Fruit fly (Drosophila melanogaster): ENCODE data around the gene CG9727.

The CG9727 gene

dm6 chr3R:6457055-6457391 lies 547 bp upstream of the CG9727 start, which contains the start of gene Zif (continued):
- TF ChIP-seq H15 (GFP tag; IDR thresholded peaks at IDR 0.05) (no peak; the same call in 2 of the 3 replicates), bowl (GFP tag; IDR thresholded peaks at IDR 0.05) (no peak), Hand (GFP tag; optimal IDR thresholded peaks at IDR 0.05) (no peak), dimm (GFP tag; IDR thresholded peaks at IDR 0.05) (no peak), CG4360 (GFP tag; IDR thresholded peaks at IDR 0.05) (no peak), Atf6 (GFP tag; IDR thresholded peaks at IDR 0.05) (0 out of 2 replicates have a peak, but pooled peaks have one; percentile 19), CG1792 (GFP tag; optimal IDR thresholded peaks at IDR 0.05) (peak; percentile 30), lmd (GFP tag; IDR thresholded peaks at IDR 0.05) (no peak; the same call in 1 of the 2 replicates), CG18599 (GFP tag; optimal IDR thresholded peaks at IDR 0.05) (no peak), tin (GFP tag; optimal IDR thresholded peaks at IDR 0.05) (peak; percentile 18), CG31224 (GFP tag; IDR thresholded peaks at IDR 0.05) (no peak), prd (optimal IDR thresholded peaks at IDR 0.05) (no peak), prd (GFP tag; IDR thresholded peaks at IDR 0.05) (peak; percentile 32; the same call in 1 of the 3 replicates), Antp (GFP tag; optimal IDR thresholded peaks at IDR 0.05) (peak; percentile 42), Atf3 (GFP tag; optimal IDR thresholded peaks at IDR 0.05) (no peak), Awh (GFP tag; IDR thresholded peaks at IDR 0.05) (no peak), NC2α (GFP tag; optimal IDR thresholded peaks at IDR 0.05) (no peak), Stat92E (GFP tag; optimal IDR thresholded peaks at IDR 0.05) (no peak), CG6654 (GFP tag; optimal IDR thresholded peaks at IDR 0.05) (no peak), CG15269 (tag; optimal IDR thresholded peaks at IDR 0.05) (no peak), TFAM (GFP tag; optimal IDR thresholded peaks at IDR 0.05) (no peak), CG4617 (GFP tag; optimal IDR thresholded peaks at IDR 0.05; ENCODE audit: borderline replicate concordance) (peak; percentile 53), CG14050 (GFP tag; IDR thresholded peaks at IDR 0.05) (peak; percentile 27; the same call in 1 of the 3 replicates), BtbVII (GFP tag; optimal IDR thresholded peaks at IDR 0.05) (no peak), seq (GFP tag; IDR thresholded peaks at IDR 0.05) (no peak), gsb-n (tag; optimal IDR thresholded peaks at IDR 0.05) (no peak), Drgx (GFP tag; IDR thresholded peaks at IDR 0.05) (0 out of 2 replicates have a peak, but pooled peaks have one; percentile 30), dmrt99B (tag; optimal IDR thresholded peaks at IDR 0.05) (no peak), CG18262 (tag; optimal IDR thresholded peaks at IDR 0.05) (no peak), Lim3 (GFP tag; IDR thresholded peaks at IDR 0.05) (no peak), CG17568 (GFP tag; optimal IDR thresholded peaks at IDR 0.05) (no peak), ERR (GFP tag; optimal IDR thresholded peaks at IDR 0.05) (peak; percentile 36), zen2 (GFP tag; IDR thresholded peaks at IDR 0.05; ENCODE audit: partially characterized antibody) (no peak), eyg (GFP tag; optimal IDR thresholded peaks at IDR 0.05) (no peak), pnt (GFP tag; optimal IDR thresholded peaks at IDR 0.05) (no peak), insv (GFP tag; optimal IDR thresholded peaks at IDR 0.05) (no peak), Mrtf (GFP tag; IDR thresholded peaks at IDR 0.05) (0 out of 3 replicates have a peak, but pooled peaks have one; percentile 31), CG14860 (GFP tag; IDR thresholded peaks at IDR 0.05; ENCODE audit: partially characterized antibody) (no peak), CHES-1-like (GFP tag; optimal IDR thresholded peaks at IDR 0.05) (peak; percentile 14), CG7987 (GFP tag; optimal IDR thresholded peaks at IDR 0.05) (peak; percentile 45), nom (GFP tag; optimal IDR thresholded peaks at IDR 0.05) (no peak), hbn (GFP tag; IDR thresholded peaks at IDR 0.05; ENCODE audit: partially characterized antibody) (no peak), CG1647 (GFP tag; optimal IDR thresholded peaks at IDR 0.05) (peak; percentile 42), gro (GFP tag; optimal IDR thresholded peaks at IDR 0.05) (peak; percentile 28), CG4424 (GFP tag; optimal IDR thresholded peaks at IDR 0.05) (peak; percentile 15), CrebB (tag; optimal IDR thresholded peaks at IDR 0.05) (peak; percentile 7), zfh1 (GFP tag; IDR thresholded peaks at IDR 0.05) (peak; percentile 47; the same call in 1 of the 3 replicates), unc-4 (GFP tag; IDR thresholded peaks at IDR 0.05; ENCODE audit: partially characterized antibody) (no peak), ranshi (GFP tag; IDR thresholded peaks at IDR 0.05) (no peak), H2.0 (GFP tag; IDR thresholded peaks at IDR 0.05) (peak; percentile 50), dysf (GFP tag; IDR thresholded peaks at IDR 0.05) (no peak; the same call in 1 of the 3 replicates), CG12155 (GFP tag; optimal IDR thresholded peaks at IDR 0.05) (peak; percentile 52)

All from whole organism, embryonic.